Worm (Caenorhabditis elegans) whole organism, L3 larva: ENCODE measurements around the gene mec-4.

ENCODE experiments used
- ZK546.5 ChIP-seq: sonication (generic microtip); optimal IDR thresholded peaks from 2 replicates; lab custom pipeline; 2017; ENCODE audit warnings: missing biosample characterization, missing genetic modification characterization
- ceh-28 ChIP-seq: fragments of 150-350 bp; optimal IDR thresholded peaks from 2 replicates; lab custom pipeline; 2014; ENCODE audit warnings: missing biosample characterization, missing genetic modification reagents, missing genetic modification characterization
- fkh-10 ChIP-seq: sonication (generic microtip); optimal IDR thresholded peaks from 2 replicates; lab custom pipeline; 2017; ENCODE audit warnings: missing biosample characterization, missing genetic modification reagents, missing genetic modification characterization
- nhr-43 ChIP-seq: sonication (generic microtip); optimal IDR thresholded peaks from 2 replicates; lab custom pipeline; 2016; ENCODE audit warnings: mild to moderate bottlenecking, missing genetic modification characterization, missing compliant biosample characterization; ENCODE audit not compliant: poor library complexity, severe bottlenecking
- skn-1 ChIP-seq: fragments of 150-350 bp; optimal IDR thresholded peaks from 2 replicates; lab custom pipeline; 2014; ENCODE audit warnings: missing biosample characterization, missing genetic modification characterization

DNA sequence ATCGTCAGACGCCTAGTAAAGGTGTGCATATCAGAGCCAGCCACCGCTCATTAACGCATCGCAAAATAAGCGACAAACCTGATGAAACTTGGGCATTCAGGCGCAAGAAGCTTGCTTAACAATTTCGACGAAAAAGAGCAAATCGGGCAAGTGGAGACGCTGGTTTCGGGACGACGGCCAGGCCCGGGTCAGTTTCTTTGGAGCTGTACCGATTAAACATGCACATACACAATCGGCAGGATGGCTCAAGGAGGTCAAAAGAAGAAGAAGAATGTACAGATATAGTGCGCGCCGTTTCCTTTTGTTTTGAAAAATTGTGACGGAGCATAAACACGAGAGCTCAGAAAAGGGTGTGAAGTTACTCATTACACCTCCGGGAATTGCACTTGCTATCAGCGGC, 19.6 kb upstream of the mec-4 start:
- TF ChIP-seq fkh-10 (no peak), nhr-43 (no peak), skn-1 (tag; lab: Kevin White, UChicago) (no peak), ceh-28 (tag; lab: Kevin White, UChicago) (no peak), ZK546.5 (no peak)
